Worm (Caenorhabditis elegans) whole organism, mixed stage, embryonic: ENCODE measurements around the gene sipa-1.

ENCODE experiments used
- blmp-1 ChIP-seq: fragments of 150-350 bp; optimal IDR thresholded peaks from 2 replicates; lab custom pipeline; 2014; ENCODE audit warnings: missing biosample characterization, missing genetic modification characterization
- elt-3 ChIP-seq: fragments of 150-350 bp; optimal IDR thresholded peaks from 2 replicates; lab custom pipeline; 2014; ENCODE audit warnings: missing biosample characterization, missing genetic modification characterization
- lin-13 ChIP-seq: fragments of 150-350 bp; optimal IDR thresholded peaks from 2 replicates; lab custom pipeline; 2014; ENCODE audit warnings: missing biosample characterization, missing genetic modification characterization
- nhr-237 ChIP-seq: fragments of 150-350 bp; optimal IDR thresholded peaks from 2 replicates; lab custom pipeline; 2014; ENCODE audit warnings: missing biosample characterization, missing genetic modification characterization
- snpc-4 ChIP-seq: fragments of 150-350 bp; optimal IDR thresholded peaks from 2 replicates; lab custom pipeline; 2014; ENCODE audit warnings: missing biosample characterization, missing genetic modification characterization
- unc-62 ChIP-seq: fragments of 150-350 bp; optimal IDR thresholded peaks from 2 replicates; lab custom pipeline; 2014; ENCODE audit warnings: missing biosample characterization, missing genetic modification reagents, missing genetic modification characterization

- TF ChIP-seq unc-62 (GFP tag; lab: Kevin White, UChicago) (no peak), nhr-237 (tag; lab: Kevin White, UChicago) (peak; percentile 53), blmp-1 (tag; lab: Kevin White, UChicago) (peak; percentile 45), elt-3 (tag; lab: Kevin White, UChicago) (peak; percentile 12), snpc-4 (tag; lab: Kevin White, UChicago) (no peak), lin-13 (tag; lab: Kevin White, UChicago) (peak; percentile 6)
These were observed 26.6 kb downstream of the sipa-1 start, which contains the start of gene sas-5 for ce11 chrV:11610481-11610880.
